Worm (Caenorhabditis elegans): Measurements from ENCODE around the gene hsb-1.

Gene hsb-1

ce11 chrIV:12565933-12566540, 989 bp downstream of the hsb-1 start, which contains the start of gene eak-7:
Gene eak-7 (minus strand): TSS chrIV:12565983.
- no peak for TF ChIP-seq unc-62 (GFP tag; optimal IDR thresholded peaks at IDR 0.05)

- TF ChIP-seq unc-62 (GFP tag; optimal IDR thresholded peaks at IDR 0.05), result no peak
Measured at ce11 chrIV:12560568-12560967, 6.5 kb downstream of the hsb-1 start, which contains the start of gene snb-7. Gene snb-7 (plus strand): TSS chrIV:12560868.

ce11 chrIV:12558925-12559450, 8.0 kb downstream of the hsb-1 start, which contains the start of the genes ZK795.2 and ZK795.3:
Gene ZK795.2 (minus strand): TSS chrIV:12558975.
Gene ZK795.3 (plus strand): TSS chrIV:12559365.
- TF ChIP-seq unc-62 (GFP tag; optimal IDR thresholded peaks at IDR 0.05), result no peak

- no peak for TF ChIP-seq unc-62 (GFP tag; optimal IDR thresholded peaks at IDR 0.05)
Measured at ce11 chrIV:12551944-12552343, 15.1 kb downstream of the hsb-1 start.

- no peak for TF ChIP-seq unc-62 (GFP tag; optimal IDR thresholded peaks at IDR 0.05)
Measured at ce11 chrIV:12549014-12549413, 18.0 kb downstream of the hsb-1 start.

ce11 chrIV:12547824-12548223, 19.2 kb downstream of the hsb-1 start, which contains the start of gene ipmk-1:
Gene ipmk-1 (plus strand): TSS chrIV:12548124.
- TF ChIP-seq unc-62 (GFP tag; optimal IDR thresholded peaks at IDR 0.05), result no peak

ce11 chrIV:12545902-12546301, 21.1 kb downstream of the hsb-1 start:
- TF ChIP-seq unc-62 (GFP tag; optimal IDR thresholded peaks at IDR 0.05), result no peak

ce11 chrIV:12545393-12545792, 21.6 kb downstream of the hsb-1 start:
- TF ChIP-seq unc-62 (GFP tag; optimal IDR thresholded peaks at IDR 0.05), result no peak

- no peak for TF ChIP-seq unc-62 (GFP tag; optimal IDR thresholded peaks at IDR 0.05)
Measured at ce11 chrIV:12544624-12545023, 22.4 kb downstream of the hsb-1 start.

ce11 chrIV:12542011-12542410, 25.0 kb downstream of the hsb-1 start, which contains the start of gene ham-1:
Gene ham-1 (plus strand): TSS chrIV:12542183.
- TF ChIP-seq unc-62 (GFP tag; optimal IDR thresholded peaks at IDR 0.05), result no peak

- TF ChIP-seq unc-62 (GFP tag; optimal IDR thresholded peaks at IDR 0.05), result no peak
Measured at ce11 chrIV:12540242-12540641, 26.8 kb downstream of the hsb-1 start.

ce11 chrIV:12537694-12538093, 29.3 kb downstream of the hsb-1 start:
- no peak for TF ChIP-seq unc-62 (GFP tag; optimal IDR thresholded peaks at IDR 0.05)

ce11 chrIV:12536358-12536757, 30.7 kb downstream of the hsb-1 start:
- no peak for TF ChIP-seq unc-62 (GFP tag; optimal IDR thresholded peaks at IDR 0.05)

- TF ChIP-seq unc-62 (GFP tag; optimal IDR thresholded peaks at IDR 0.05), result no peak
Measured at ce11 chrIV:12531464-12531863, 35.6 kb downstream of the hsb-1 start.

ce11 chrIV:12531047-12531446, 36.0 kb downstream of the hsb-1 start, which contains the start of gene F53B2.5:
Gene F53B2.5 (minus strand): TSS chrIV:12531147.
- TF ChIP-seq unc-62 (GFP tag; optimal IDR thresholded peaks at IDR 0.05), result no peak

- no peak for TF ChIP-seq unc-62 (GFP tag; optimal IDR thresholded peaks at IDR 0.05)
Measured at ce11 chrIV:12527217-12527616, 39.8 kb downstream of the hsb-1 start, which contains the start of gene F53B2.8. Gene F53B2.8 (minus strand): TSS chrIV:12527396.

- TF ChIP-seq unc-62 (GFP tag; optimal IDR thresholded peaks at IDR 0.05), result no peak
Measured at ce11 chrIV:12525409-12525808, 41.6 kb downstream of the hsb-1 start, which contains the start of gene eak-4. Gene eak-4 (minus strand): TSS chrIV:12525509.
